Fruit fly (Drosophila melanogaster): ENCODE data around the gene Jon66Ci.
A peak's percentile ranks its signal among the peaks of the same experiment; 100 is the strongest.

Gene Jon66Ci

dm6 chr3L:8412725-8413124 is 21.4 kb downstream of the Jon66Ci start, which contains the start of the genes Oseg1 and mtrm:
Oseg1 (minus strand) TSS chr3L:8412825.
mtrm (plus strand) TSS chr3L:8413012.
- TF ChIP-seq Ets65A (GFP tag): peak; percentile 30
- TF ChIP-seq fru (optimal IDR thresholded peaks at IDR 0.05): no peak
- no peak for TF ChIP-seq CG15011 (GFP tag; optimal IDR thresholded peaks at IDR 0.05)
- no peak for TF ChIP-seq CG4404 (GFP tag; IDR thresholded peaks at IDR 0.05)

dm6 chr3L:8418984-8419383 is 27.6 kb downstream of the Jon66Ci start:
- TF ChIP-seq ranshi (GFP tag; IDR thresholded peaks at IDR 0.05): no peak
- no peak for TF ChIP-seq Bdp1 (GFP tag; optimal IDR thresholded peaks at IDR 0.05)
- peak; percentile 10 for TF ChIP-seq pnt (GFP tag; optimal IDR thresholded peaks at IDR 0.05)
- no peak for TF ChIP-seq eve (GFP tag; optimal IDR thresholded peaks at IDR 0.05)
- no peak for TF ChIP-seq pros (GFP tag; optimal IDR thresholded peaks at IDR 0.05)
- TF ChIP-seq sqz (GFP tag; optimal IDR thresholded peaks at IDR 0.05): no peak
- no peak for TF ChIP-seq vvl (GFP tag; IDR thresholded peaks at IDR 0.05)
- no peak for TF ChIP-seq CG8281 (tag; optimal IDR thresholded peaks at IDR 0.05)
- TF ChIP-seq prd (optimal IDR thresholded peaks at IDR 0.05): no peak
- peak; percentile 53; the same call in 2 of the 3 replicates for TF ChIP-seq prd (GFP tag; IDR thresholded peaks at IDR 0.05)
- no peak for TF ChIP-seq B-H1 (GFP tag; IDR thresholded peaks at IDR 0.05)
- TF ChIP-seq bowl (GFP tag; IDR thresholded peaks at IDR 0.05): no peak
- TF ChIP-seq gt (GFP tag; IDR thresholded peaks at IDR 0.05): no peak
- no peak for TF ChIP-seq D19A (tag; optimal IDR thresholded peaks at IDR 0.05)
- no peak for TF ChIP-seq H2.0 (GFP tag; IDR thresholded peaks at IDR 0.05)
- TF ChIP-seq amos (GFP tag; IDR thresholded peaks at IDR 0.05; ENCODE audit: partially characterized antibody): no peak
- no peak for TF ChIP-seq ase (GFP tag; IDR thresholded peaks at IDR 0.05)
- TF ChIP-seq slou (GFP tag; optimal IDR thresholded peaks at IDR 0.05): no peak
- TF ChIP-seq CG3407 (GFP tag; optimal IDR thresholded peaks at IDR 0.05): peak; percentile 24
- no peak for TF ChIP-seq Lpt (GFP tag; optimal IDR thresholded peaks at IDR 0.05)
- TF ChIP-seq CG9437 (GFP tag; optimal IDR thresholded peaks at IDR 0.05): no peak
- TF ChIP-seq CG14014 (GFP tag; IDR thresholded peaks at IDR 0.05): no peak
- TF ChIP-seq Mad (GFP tag; optimal IDR thresholded peaks at IDR 0.05): no peak
- no peak for TF ChIP-seq ttk (GFP tag; IDR thresholded peaks at IDR 0.05)
- no peak for TF ChIP-seq CG33213 (GFP tag; optimal IDR thresholded peaks at IDR 0.05)
- TF ChIP-seq rib (GFP tag; IDR thresholded peaks at IDR 0.05): no peak
- TF ChIP-seq Camta (GFP tag; optimal IDR thresholded peaks at IDR 0.05): no peak
- no peak for TF ChIP-seq CG3163 (GFP tag; optimal IDR thresholded peaks at IDR 0.05)
- TF ChIP-seq repo (GFP tag; optimal IDR thresholded peaks at IDR 0.05): no peak
- TF ChIP-seq stwl (tag; optimal IDR thresholded peaks at IDR 0.05): no peak
- TF ChIP-seq Xrp1 (GFP tag; IDR thresholded peaks at IDR 0.05): peak; percentile 34; the same call in 1 of the 2 replicates
- TF ChIP-seq sens (GFP tag): peak; percentile 80
- no peak for TF ChIP-seq CG2889 (GFP tag; IDR thresholded peaks at IDR 0.05)
- TF ChIP-seq Aef1 (GFP tag; IDR thresholded peaks at IDR 0.05): no peak
- TF ChIP-seq CG9817 (tag; optimal IDR thresholded peaks at IDR 0.05): no peak
- no peak for TF ChIP-seq nom (GFP tag; optimal IDR thresholded peaks at IDR 0.05)
- no peak for TF ChIP-seq wor (GFP tag; IDR thresholded peaks at IDR 0.05)
- no peak for TF ChIP-seq CG11695 (GFP tag; IDR thresholded peaks at IDR 0.05)
- no peak for TF ChIP-seq jing (GFP tag; optimal IDR thresholded peaks at IDR 0.05)
- TF ChIP-seq az2 (GFP tag; optimal IDR thresholded peaks at IDR 0.05): peak; percentile 19
- TF ChIP-seq CG14441 (GFP tag; IDR thresholded peaks at IDR 0.05): no peak
- TF ChIP-seq Med (GFP tag): no peak
- no peak for TF ChIP-seq yki (optimal IDR thresholded peaks at IDR 0.05)
- peak; percentile 29 for TF ChIP-seq CG10979 (tag; optimal IDR thresholded peaks at IDR 0.05)
- no peak for TF ChIP-seq onecut (GFP tag; IDR thresholded peaks at IDR 0.05)
- no peak for TF ChIP-seq CG6813 (GFP tag; optimal IDR thresholded peaks at IDR 0.05)
- peak; percentile 43 to 62 for TF ChIP-seq bsh (GFP tag; optimal IDR thresholded peaks at IDR 0.05)
- no peak for TF ChIP-seq CG14860 (GFP tag; IDR thresholded peaks at IDR 0.05; ENCODE audit: partially characterized antibody)
- 0 out of 3 replicates have a peak, but pooled peaks have one; percentile 22 for TF ChIP-seq row (GFP tag; IDR thresholded peaks at IDR 0.05)

Data from whole organism, embryonic.